Worm (Caenorhabditis elegans) whole organism, mixed stage, embryonic: ENCODE data around the gene Y43F8B.3.

ENCODE experiments used
- ceh-83 ChIP-seq: fragments of 200-800 bp; sonication (Bioruptor generic); optimal IDR thresholded peaks from 2 replicates; lab custom pipeline; 2018; ENCODE audit warnings: mild to moderate bottlenecking, missing genetic modification characterization, missing compliant biosample characterization
- elt-3 ChIP-seq: fragments of 150-350 bp; optimal IDR thresholded peaks from 2 replicates; lab custom pipeline; 2014; ENCODE audit warnings: missing biosample characterization, missing genetic modification characterization
- lin-13 ChIP-seq: fragments of 150-350 bp; optimal IDR thresholded peaks from 2 replicates; lab custom pipeline; 2014; ENCODE audit warnings: missing biosample characterization, missing genetic modification characterization
- lsy-2 ChIP-seq: fragments of 150-350 bp; optimal IDR thresholded peaks from 2 replicates; lab custom pipeline; 2014; ENCODE audit warnings: missing biosample characterization, missing genetic modification characterization
- mep-1 ChIP-seq: fragments of 150-350 bp; optimal IDR thresholded peaks from 2 replicates; lab custom pipeline; 2017; ENCODE audit warnings: missing biosample characterization, missing genetic modification reagents, missing genetic modification characterization, inconsistent platforms
- nhr-12 ChIP-seq: fragments of 150-350 bp; optimal IDR thresholded peaks from 2 replicates; lab custom pipeline; 2014; ENCODE audit warnings: missing biosample characterization, missing genetic modification characterization
- nhr-237 ChIP-seq: fragments of 150-350 bp; optimal IDR thresholded peaks from 2 replicates; lab custom pipeline; 2014; ENCODE audit warnings: missing biosample characterization, missing genetic modification characterization
- nhr-28 ChIP-seq: fragments of 150-350 bp; optimal IDR thresholded peaks from 2 replicates; lab custom pipeline; 2014; ENCODE audit warnings: missing biosample characterization, missing genetic modification characterization
- nhr-76 ChIP-seq: sonication (generic microtip); optimal IDR thresholded peaks from 2 replicates; lab custom pipeline; 2017; ENCODE audit warnings: missing biosample characterization, missing genetic modification characterization
- pha-4 ChIP-seq: fragments of 150-350 bp; optimal IDR thresholded peaks from 2 replicates; lab custom pipeline; 2018; ENCODE audit warnings: missing biosample characterization, missing genetic modification reagents, missing genetic modification characterization
- snpc-4 ChIP-seq: fragments of 150-350 bp; optimal IDR thresholded peaks from 2 replicates; lab custom pipeline; 2014; ENCODE audit warnings: missing biosample characterization, missing genetic modification characterization
- unc-62 ChIP-seq: fragments of 150-350 bp; optimal IDR thresholded peaks from 2 replicates; lab custom pipeline; 2014; ENCODE audit warnings: missing biosample characterization, missing genetic modification reagents, missing genetic modification characterization
- ztf-11 ChIP-seq: fragments of 150-350 bp; optimal IDR thresholded peaks from 2 replicates; lab custom pipeline; 2014; ENCODE audit warnings: missing biosample characterization, missing genetic modification characterization

DNA sequence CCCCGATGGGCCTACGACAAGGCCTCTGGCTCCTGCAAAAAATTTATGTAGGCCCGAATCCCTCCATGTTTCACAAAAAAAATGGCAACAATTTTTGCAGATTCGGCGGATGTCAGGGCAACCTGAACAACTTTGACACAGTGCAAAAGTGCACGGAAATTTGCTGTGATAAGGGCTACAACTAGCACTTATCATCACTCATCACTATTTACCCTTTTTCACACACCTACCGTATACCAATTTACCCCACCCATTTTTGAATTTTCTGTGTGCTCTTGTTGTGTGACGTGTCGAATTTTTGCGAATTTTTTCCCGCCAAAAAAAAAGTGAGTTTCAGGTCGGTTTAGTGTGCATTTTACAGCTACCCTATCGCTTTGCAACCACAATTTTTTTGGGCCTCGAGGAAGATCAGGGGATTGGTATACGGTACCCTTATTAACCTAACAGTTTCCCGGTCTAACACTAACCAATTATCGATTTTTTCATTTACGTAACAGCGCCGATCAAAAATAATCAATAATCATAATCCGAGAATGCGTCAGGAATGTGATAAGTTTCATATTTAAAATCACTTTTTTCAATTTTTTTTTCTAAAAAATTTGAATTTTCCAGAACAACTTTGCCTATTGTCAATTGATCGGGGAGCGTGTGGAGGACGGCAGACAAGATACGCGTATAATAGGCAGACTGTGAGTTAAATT is 15.7 kb downstream of the Y43F8B.3 start:
- TF ChIP-seq mep-1 (tag; lab: Kevin White, UChicago) (no peak), nhr-28 (tag; lab: Kevin White, UChicago) (no peak), lin-13 (tag; lab: Kevin White, UChicago) (no peak), unc-62 (no peak), ztf-11 (no peak), elt-3 (no peak), snpc-4 (no peak), nhr-12 (tag; lab: Kevin White, UChicago) (no peak), pha-4 (tag; lab: Kevin White, UChicago) (no peak), nhr-237 (no peak), lsy-2 (tag; lab: Kevin White, UChicago) (no peak), nhr-76 (tag; lab: Kevin White, UChicago) (no peak), ceh-83 (GFP tag; lab: Kevin White, UChicago) (no peak)
